Fruit fly (Drosophila melanogaster) whole organism: ENCODE results near the gene CG17777.

Experiments
- CG8478 ChIP-seq: fragments of >200 bp; optimal IDR thresholded peaks from 2 replicates; lab custom pipeline; 2018; ENCODE audit warnings: inconsistent platforms
- Dll ChIP-seq: fragments of >200 bp; optimal IDR thresholded peaks from 2 replicates; lab custom pipeline; 2017
- EcR ChIP-seq, 2 experiments: fragments of >200 bp; optimal IDR thresholded peaks; 2 replicates each; lab custom pipeline; 2017; ENCODE audit warnings: missing biosample characterization in 2 of 2, missing genetic modification characterization in 2 of 2, missing genetic modification reagents in 2 of 2
- pan ChIP-seq: fragments of >200 bp; optimal IDR thresholded peaks from 2 replicates; lab custom pipeline; 2017
- psq ChIP-seq: fragments of >200 bp; optimal IDR thresholded peaks from 2 replicates; lab custom pipeline; 2017
- usp ChIP-seq: fragments of >200 bp; optimal IDR thresholded peaks from 2 replicates; lab custom pipeline; 2017; ENCODE audit warnings: missing biosample characterization, missing genetic modification characterization, mixed read lengths

dm6 chrX:2138342-2138416, 48.5 kb upstream of the CG17777 start, which contains the start of gene ph-p:
- TF ChIP-seq psq (lab: Kevin White, UChicago) (no peak), pan (lab: Kevin White, UChicago) (no peak), usp (GFP tag; lab: Kevin White, UChicago) (no peak), CG8478 (lab: Kevin White, UChicago) (no peak), Dll (lab: Kevin White, UChicago) (no peak), EcR (GFP tag; optimal IDR thresholded peaks at IDR 0.05; lab: Kevin White, UChicago) (no peak)
